Fruit fly (Drosophila melanogaster): ENCODE measurements around the gene Pus1.

Pus1 gene

dm6 chr3R:20594194-20595144, 2.0 kb upstream of the Pus1 start (continued):
- TF ChIP-seq usp (GFP tag; optimal IDR thresholded peaks at IDR 0.05) (no peak), CG6791 (GFP tag; IDR thresholded peaks at IDR 0.05; ENCODE audit: partially characterized antibody) (no peak), Mrtf (GFP tag; IDR thresholded peaks at IDR 0.05) (peak; percentile 56; the same call in 1 of the 3 replicates), dati (GFP tag; IDR thresholded peaks at IDR 0.05) (peak; percentile 64; the same call in 1 of the 2 replicates), CG8089 (GFP tag; optimal IDR thresholded peaks at IDR 0.05) (no peak), Poxn (GFP tag; IDR thresholded peaks at IDR 0.05) (no peak), Rx (GFP tag; IDR thresholded peaks at IDR 0.05) (0 out of 2 replicates have a peak, but pooled peaks have one; percentile 32), CG2199 (GFP tag; IDR thresholded peaks at IDR 0.05) (peak; percentile 75; the same call in 1 of the 3 replicates), PHDP (tag; optimal IDR thresholded peaks at IDR 0.05) (peak; percentile 93), zen (tag; optimal IDR thresholded peaks at IDR 0.05) (peak; percentile 94), CG7963 (GFP tag; IDR thresholded peaks at IDR 0.05; ENCODE audit: partially characterized antibody) (no peak), en (GFP tag; optimal IDR thresholded peaks at IDR 0.05) (no peak), YL-1 (GFP tag; optimal IDR thresholded peaks at IDR 0.05) (peak; percentile 20), D19A (tag; optimal IDR thresholded peaks at IDR 0.05) (peak; percentile 93), CG10979 (tag; optimal IDR thresholded peaks at IDR 0.05) (peak; percentile 98), CG11695 (GFP tag; IDR thresholded peaks at IDR 0.05) (peak; percentile 93), CG15479 (GFP tag; optimal IDR thresholded peaks at IDR 0.05) (peak; percentile 87), CG13624 (GFP tag; optimal IDR thresholded peaks at IDR 0.05) (no peak), dan (GFP tag; IDR thresholded peaks at IDR 0.05) (no peak), Dek (tag; optimal IDR thresholded peaks at IDR 0.05) (peak; percentile 83), CG12769 (tag; optimal IDR thresholded peaks at IDR 0.05) (peak; percentile 9), Hr51 (GFP tag; optimal IDR thresholded peaks at IDR 0.05) (peak in 1 of 2 experiments; percentile 92), lbe (GFP tag; optimal IDR thresholded peaks at IDR 0.05) (peak; percentile 59), BtbVII (GFP tag; optimal IDR thresholded peaks at IDR 0.05) (peak; percentile 70), Stat92E (GFP tag; optimal IDR thresholded peaks at IDR 0.05) (peak in 1 of 3 experiments; percentile 88), vfl (GFP tag; optimal IDR thresholded peaks at IDR 0.05) (no peak), CG18011 (GFP tag; optimal IDR thresholded peaks at IDR 0.05) (peak; percentile 47), wor (GFP tag; IDR thresholded peaks at IDR 0.05) (peak; percentile 86), toy (GFP tag; IDR thresholded peaks at IDR 0.05) (peak; percentile 55; the same call in 1 of the 2 replicates), CG17912 (GFP tag; optimal IDR thresholded peaks at IDR 0.05) (no peak), CG3995 (GFP tag; optimal IDR thresholded peaks at IDR 0.05) (peak; percentile 22), Aef1 (GFP tag; IDR thresholded peaks at IDR 0.05) (peak; percentile 74), dysf (GFP tag; IDR thresholded peaks at IDR 0.05) (peak; percentile 88), CG32532 (GFP tag; IDR thresholded peaks at IDR 0.05) (peak; percentile 77), CG12071 (GFP tag; optimal IDR thresholded peaks at IDR 0.05) (no peak), CG6654 (GFP tag; optimal IDR thresholded peaks at IDR 0.05) (peak; percentile 68), CG6683 (GFP tag; optimal IDR thresholded peaks at IDR 0.05) (peak; percentile 80), NFAT (GFP tag; IDR thresholded peaks at IDR 0.05) (0 out of 2 replicates have a peak, but pooled peaks have one; percentile 8), kni (GFP tag; optimal IDR thresholded peaks at IDR 0.05) (peak; percentile 23), Taf1 (GFP tag; IDR thresholded peaks at IDR 0.05) (no peak), CG18476 (GFP tag; optimal IDR thresholded peaks at IDR 0.05) (peak; percentile 81), sr (GFP tag; IDR thresholded peaks at IDR 0.05) (no peak), Ssrp (tag; optimal IDR thresholded peaks at IDR 0.05) (peak; percentile 96), chm (GFP tag; IDR thresholded peaks at IDR 0.05) (peak; percentile 56; the same call in 1 of the 2 replicates), Sry-δ (GFP tag; optimal IDR thresholded peaks at IDR 0.05) (no peak), btn (GFP tag; optimal IDR thresholded peaks at IDR 0.05) (no peak), CG10274 (GFP tag; optimal IDR thresholded peaks at IDR 0.05) (peak; percentile 35), CG12942 (GFP tag; optimal IDR thresholded peaks at IDR 0.05) (peak; percentile 62)

Data from whole organism, embryonic.